Worm (Caenorhabditis elegans): ENCODE results near the gene best-14.

Gene best-14

ce11 chrV:10562817-10563216, 5.0 kb downstream of the best-14 start:
- TF ChIP-seq lin-39 (tag; optimal IDR thresholded peaks at IDR 0.05) (no peak), sma-3 (GFP tag; optimal IDR thresholded peaks at IDR 0.05) (no peak), alr-1 (tag; optimal IDR thresholded peaks at IDR 0.05) (no peak), ZK546.5 (tag; optimal IDR thresholded peaks at IDR 0.05) (no peak), C34F6.9 (tag; optimal IDR thresholded peaks at IDR 0.05) (no peak), unc-55 (GFP tag; optimal IDR thresholded peaks at IDR 0.05) (no peak), skn-1 (tag; optimal IDR thresholded peaks at IDR 0.05) (no peak), crh-2 (tag; optimal IDR thresholded peaks at IDR 0.05) (no peak), sma-9 (GFP tag; optimal IDR thresholded peaks at IDR 0.05) (no peak), sma-9 (tag; optimal IDR thresholded peaks at IDR 0.05) (no peak), ceh-16 (tag; optimal IDR thresholded peaks at IDR 0.05) (no peak), Y55F3AM.14 (GFP tag; optimal IDR thresholded peaks at IDR 0.05) (no peak)

DNA sequence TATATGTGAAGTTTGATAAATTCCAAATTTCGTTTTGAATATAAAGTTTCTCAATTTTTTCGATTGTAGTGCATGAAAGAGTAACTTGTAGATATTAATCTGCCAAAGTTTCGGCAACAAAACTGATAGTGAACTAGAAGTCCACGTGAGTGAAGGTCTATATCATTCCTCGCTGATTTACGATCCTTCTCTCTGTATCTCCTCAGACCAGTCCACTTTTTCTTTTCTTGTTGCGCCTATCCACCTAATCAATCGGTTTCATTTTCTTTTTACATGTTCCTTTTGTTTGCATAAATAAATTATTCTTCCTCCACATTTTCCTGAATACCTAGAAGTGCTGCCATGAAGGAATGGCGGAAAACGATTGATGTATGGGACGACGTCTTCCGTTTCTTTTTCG, 6.4 kb downstream of the best-14 start:
- TF ChIP-seq ama-1 (optimal IDR thresholded peaks at IDR 0.05) (no peak), blmp-1 (tag; optimal IDR thresholded peaks at IDR 0.05; ENCODE audit: insufficient read depth) (peak; percentile 17)

DNA sequence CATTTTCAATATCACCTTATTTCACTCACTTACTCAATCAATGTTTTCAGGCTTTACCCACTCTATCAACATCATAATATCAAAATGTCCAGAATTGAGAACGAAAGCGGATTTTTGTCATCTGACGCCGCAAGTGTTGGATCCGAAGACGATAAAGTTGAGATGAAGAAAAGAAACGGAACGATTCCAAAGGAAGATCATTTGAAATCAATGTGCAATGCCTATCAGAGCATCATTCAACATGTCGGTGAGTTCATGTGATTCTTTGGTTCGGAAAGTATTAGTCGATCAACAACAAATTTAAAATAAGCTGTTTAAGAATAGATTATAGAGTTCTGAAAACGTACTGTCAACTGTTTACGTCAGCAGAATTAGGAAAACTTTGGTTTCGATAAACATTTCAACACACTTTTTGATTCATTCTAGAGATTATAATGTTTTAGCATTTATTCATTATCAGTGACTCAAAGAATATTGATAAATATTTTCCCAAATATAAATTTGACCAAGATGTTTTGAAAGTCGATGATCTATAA, 7.1 kb downstream of the best-14 start, which contains the start of gene cat-4:
TSS of gene cat-4 (plus strand) at position 51 of the 536 bp plus-strand sequence.
- TF ChIP-seq elt-3 (tag; optimal IDR thresholded peaks at IDR 0.05) (no peak), sma-9 (GFP tag; optimal IDR thresholded peaks at IDR 0.05) (peak; percentile 50), sma-9 (tag; optimal IDR thresholded peaks at IDR 0.05) (no peak), gmeb-1 (tag; optimal IDR thresholded peaks at IDR 0.05) (peak; percentile 19), lin-11 (tag; optimal IDR thresholded peaks at IDR 0.05) (no peak), mbf-1 (tag; optimal IDR thresholded peaks at IDR 0.05) (no peak), mdl-1 (tag; optimal IDR thresholded peaks at IDR 0.05) (no peak), Y55F3AM.14 (GFP tag; optimal IDR thresholded peaks at IDR 0.05) (no peak), nhr-10 (tag; optimal IDR thresholded peaks at IDR 0.05) (no peak), ceh-82 (tag; optimal IDR thresholded peaks at IDR 0.05) (no peak), unc-39 (tag; optimal IDR thresholded peaks at IDR 0.05) (no peak), ztf-1 (GFP tag; conservative IDR thresholded peaks at IDR 0.05) (no peak)

DNA sequence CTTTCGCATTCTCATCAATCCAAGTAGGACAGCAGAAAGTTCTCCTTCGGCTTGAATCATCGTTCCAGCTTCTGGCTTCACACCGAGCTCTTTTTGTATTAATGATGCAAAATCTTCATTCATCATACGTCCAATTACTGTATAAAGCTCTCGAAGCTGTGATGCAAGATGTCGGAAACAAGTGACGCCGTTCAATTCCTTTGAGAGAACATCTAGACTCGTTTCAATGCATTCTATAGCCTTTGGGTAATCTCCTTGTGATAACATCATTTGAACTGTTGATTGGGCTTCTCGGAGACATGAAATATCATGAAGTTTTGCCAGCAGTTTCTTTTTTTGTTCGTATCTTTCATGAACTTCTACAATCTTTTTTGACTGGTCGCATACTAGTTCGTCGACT, 10.7 kb downstream of the best-14 start:
- TF ChIP-seq nhr-10 (tag; optimal IDR thresholded peaks at IDR 0.05) (no peak), elt-1 (tag; optimal IDR thresholded peaks at IDR 0.05) (no peak), zag-1 (tag; optimal IDR thresholded peaks at IDR 0.05) (no peak), blmp-1 (tag; optimal IDR thresholded peaks at IDR 0.05; ENCODE audit: insufficient read depth) (no peak), ZK546.5 (tag; optimal IDR thresholded peaks at IDR 0.05) (no peak), nhr-237 (tag; optimal IDR thresholded peaks at IDR 0.05) (no peak), sma-3 (GFP tag; optimal IDR thresholded peaks at IDR 0.05) (no peak), nhr-129 (tag; optimal IDR thresholded peaks at IDR 0.05) (no peak), crh-2 (tag; optimal IDR thresholded peaks at IDR 0.05) (no peak), aly-2 (tag; optimal IDR thresholded peaks at IDR 0.05) (no peak)

DNA sequence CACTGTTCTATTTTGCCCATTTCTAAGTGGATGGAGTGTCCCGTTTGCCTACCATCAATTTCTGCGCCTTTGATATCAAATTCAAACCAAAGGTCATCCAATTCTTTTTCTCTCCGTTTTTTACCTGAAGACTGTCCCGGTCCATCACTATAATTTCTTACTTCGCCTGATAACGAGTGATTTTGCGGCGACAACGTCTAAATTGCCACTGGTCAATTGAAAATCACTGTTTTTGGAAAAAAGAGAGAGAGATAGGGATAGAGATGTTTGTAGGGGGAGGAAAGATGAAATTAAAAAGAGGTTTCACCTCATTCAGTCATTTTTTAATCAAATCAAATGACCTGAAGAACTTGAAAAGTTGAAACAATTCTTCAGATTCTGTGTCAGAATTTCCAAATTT, 13.7 kb downstream of the best-14 start:
- TF ChIP-seq F13H6.1 (tag; optimal IDR thresholded peaks at IDR 0.05) (no peak), peb-1 (tag; optimal IDR thresholded peaks at IDR 0.05) (no peak), sma-3 (GFP tag; optimal IDR thresholded peaks at IDR 0.05) (peak; percentile 21)

- TF ChIP-seq ceh-16 (tag; optimal IDR thresholded peaks at IDR 0.05) (no peak), unc-55 (GFP tag; optimal IDR thresholded peaks at IDR 0.05) (no peak), lin-39 (tag; optimal IDR thresholded peaks at IDR 0.05) (no peak), ceh-82 (tag; optimal IDR thresholded peaks at IDR 0.05) (no peak), unc-39 (tag; optimal IDR thresholded peaks at IDR 0.05) (no peak), mbf-1 (tag; optimal IDR thresholded peaks at IDR 0.05) (no peak), ztf-11 (tag; optimal IDR thresholded peaks at IDR 0.05) (no peak), ztf-4 (tag; optimal IDR thresholded peaks at IDR 0.05) (no peak), fos-1 (tag; optimal IDR thresholded peaks at IDR 0.05) (no peak), Y55F3AM.14 (GFP tag; optimal IDR thresholded peaks at IDR 0.05) (no peak), elt-1 (tag; optimal IDR thresholded peaks at IDR 0.05) (no peak), blmp-1 (tag; optimal IDR thresholded peaks at IDR 0.05; ENCODE audit: insufficient read depth) (no peak), sma-3 (GFP tag; optimal IDR thresholded peaks at IDR 0.05) (no peak), zag-1 (tag; optimal IDR thresholded peaks at IDR 0.05) (no peak), mdl-1 (tag; optimal IDR thresholded peaks at IDR 0.05) (no peak), ama-1 (optimal IDR thresholded peaks at IDR 0.05) (no peak)
These were observed 14.8 kb downstream of the best-14 start, which contains the start of gene del-6 for ce11 chrV:10572614-10573013. del-6 (plus strand) TSS chrV:10572914.
